Worm (Caenorhabditis elegans) whole organism, L3 larva: ENCODE measurements around the gene H03A11.13.

Experiments
- R02D3.7 ChIP-seq: fragments of 150-350 bp; optimal IDR thresholded peaks from 2 replicates; lab custom pipeline; 2014; ENCODE audit warnings: missing biosample characterization, missing genetic modification characterization
- ZK546.5 ChIP-seq: sonication (generic microtip); optimal IDR thresholded peaks from 2 replicates; lab custom pipeline; 2017; ENCODE audit warnings: missing biosample characterization, missing genetic modification characterization
- aly-2 ChIP-seq: fragments of 150-350 bp; optimal IDR thresholded peaks from 2 replicates; lab custom pipeline; 2014; ENCODE audit warnings: missing biosample characterization, missing genetic modification characterization
- ama-1 ChIP-seq: fragments of 150-350 bp; optimal IDR thresholded peaks from 2 replicates; lab custom pipeline; 2018
- ceh-16 ChIP-seq: sonication (generic microtip); optimal IDR thresholded peaks from 2 replicates; lab custom pipeline; 2017; ENCODE audit warnings: missing biosample characterization, missing genetic modification characterization
- ceh-28 ChIP-seq: fragments of 150-350 bp; optimal IDR thresholded peaks from 2 replicates; lab custom pipeline; 2014; ENCODE audit warnings: missing biosample characterization, missing genetic modification reagents, missing genetic modification characterization
- ceh-82 ChIP-seq: fragments of 150-350 bp; optimal IDR thresholded peaks from 2 replicates; lab custom pipeline; 2014; ENCODE audit warnings: missing biosample characterization, missing genetic modification characterization
- ceh-9 ChIP-seq: sonication (generic microtip); optimal IDR thresholded peaks from 2 replicates; lab custom pipeline; 2018; ENCODE audit warnings: missing biosample characterization, missing genetic modification characterization
- daf-12 ChIP-seq: fragments of 150-350 bp; optimal IDR thresholded peaks from 2 replicates; lab custom pipeline; 2014; ENCODE audit warnings: missing biosample characterization, missing genetic modification reagents, missing genetic modification characterization
- egl-27 ChIP-seq: sonication (generic microtip); optimal IDR thresholded peaks from 4 replicates; lab custom pipeline; 2017; ENCODE audit warnings: missing biosample characterization, missing genetic modification reagents, missing genetic modification characterization
- egl-5 ChIP-seq: fragments of 150-350 bp; optimal IDR thresholded peaks from 2 replicates; lab custom pipeline; 2017; ENCODE audit warnings: missing biosample characterization, missing genetic modification reagents, missing genetic modification characterization, inconsistent platforms
- elt-1 ChIP-seq: fragments of 150-350 bp; optimal IDR thresholded peaks from 2 replicates; lab custom pipeline; 2014; ENCODE audit warnings: missing biosample characterization, missing genetic modification characterization
- elt-2 ChIP-seq: sonication (generic microtip); optimal IDR thresholded peaks from 2 replicates; lab custom pipeline; 2016; ENCODE audit warnings: missing genetic modification reagents, mild to moderate bottlenecking, missing genetic modification characterization, missing compliant biosample characterization
- elt-3 ChIP-seq, 3 experiments: fragments of 150-350 bp in 1 of 3; sonication (generic microtip) in 2 of 3; optimal IDR thresholded peaks; 2 replicates in 2 of 3; 4 replicates in 1 of 3; lab custom pipeline; 2014 to 2017; ENCODE audit warnings: missing biosample characterization in 3 of 3, missing genetic modification characterization in 3 of 3
- eor-1 ChIP-seq, 2 experiments: fragments of 150-350 bp; optimal IDR thresholded peaks; 2 replicates each; lab custom pipeline; 2014 to 2018; ENCODE audit warnings: missing biosample characterization in 2 of 2, missing genetic modification characterization in 2 of 2
- fkh-10 ChIP-seq: sonication (generic microtip); optimal IDR thresholded peaks from 2 replicates; lab custom pipeline; 2017; ENCODE audit warnings: missing biosample characterization, missing genetic modification reagents, missing genetic modification characterization
- fkh-2 ChIP-seq: fragments of 150-350 bp; optimal IDR thresholded peaks from 2 replicates; lab custom pipeline; 2014; ENCODE audit warnings: missing biosample characterization, missing genetic modification reagents, missing genetic modification characterization
- fos-1 ChIP-seq: fragments of 150-350 bp; optimal IDR thresholded peaks from 2 replicates; lab custom pipeline; 2014; ENCODE audit warnings: missing biosample characterization, missing genetic modification characterization
- hmg-11 ChIP-seq: sonication (generic microtip); optimal IDR thresholded peaks from 2 replicates; lab custom pipeline; 2016; ENCODE audit warnings: missing genetic modification characterization, missing compliant biosample characterization
- jun-1 ChIP-seq: fragments of 150-350 bp; optimal IDR thresholded peaks from 2 replicates; lab custom pipeline; 2014; ENCODE audit warnings: missing biosample characterization, missing genetic modification reagents, missing genetic modification characterization
- lin-15B ChIP-seq: fragments of 150-350 bp; optimal IDR thresholded peaks from 2 replicates; lab custom pipeline; 2014; ENCODE audit warnings: missing biosample characterization, missing genetic modification characterization
- lin-39 ChIP-seq: fragments of 150-350 bp; optimal IDR thresholded peaks from 2 replicates; lab custom pipeline; 2018; ENCODE audit warnings: missing biosample characterization, missing genetic modification reagents, missing genetic modification characterization
- lsy-12 ChIP-seq: sonication (generic microtip); optimal IDR thresholded peaks from 2 replicates; lab custom pipeline; 2016; ENCODE audit warnings: mild to moderate bottlenecking, missing genetic modification characterization, missing compliant biosample characterization
- mdl-1 ChIP-seq: fragments of 150-350 bp; optimal IDR thresholded peaks from 2 replicates; lab custom pipeline; 2014; ENCODE audit warnings: missing biosample characterization, missing genetic modification characterization
- mml-1 ChIP-seq: fragments of 150-350 bp; sonication (generic microtip); optimal IDR thresholded peaks from 3 replicates; lab custom pipeline; 2014; ENCODE audit warnings: missing biosample characterization, missing genetic modification characterization
- nfya-1 ChIP-seq: sonication (generic microtip); optimal IDR thresholded peaks from 2 replicates; lab custom pipeline; 2017; ENCODE audit warnings: missing genetic modification characterization, mild to moderate bottlenecking, missing compliant biosample characterization, antibody characterized with exemption, moderate library complexity; ENCODE audit not compliant: insufficient read depth
- nhr-11 ChIP-seq: fragments of 150-350 bp; optimal IDR thresholded peaks from 2 replicates; lab custom pipeline; 2014; ENCODE audit warnings: missing biosample characterization, missing genetic modification characterization
- nhr-12 ChIP-seq: fragments of 150-350 bp; optimal IDR thresholded peaks from 2 replicates; lab custom pipeline; 2014; ENCODE audit warnings: missing biosample characterization, missing genetic modification characterization
- nhr-237 ChIP-seq: fragments of 150-350 bp; optimal IDR thresholded peaks from 2 replicates; lab custom pipeline; 2014; ENCODE audit warnings: missing biosample characterization, missing genetic modification characterization
- nhr-25 ChIP-seq: sonication (generic microtip); optimal IDR thresholded peaks from 2 replicates; lab custom pipeline; 2017; ENCODE audit warnings: missing biosample characterization, missing genetic modification characterization
- nhr-28 ChIP-seq: fragments of 150-350 bp; optimal IDR thresholded peaks from 2 replicates; lab custom pipeline; 2014; ENCODE audit warnings: missing biosample characterization, missing genetic modification characterization
- nhr-43 ChIP-seq: sonication (generic microtip); optimal IDR thresholded peaks from 2 replicates; lab custom pipeline; 2016; ENCODE audit warnings: mild to moderate bottlenecking, missing genetic modification characterization, missing compliant biosample characterization; ENCODE audit not compliant: poor library complexity, severe bottlenecking
- nhr-67 ChIP-seq: fragments of 150-350 bp; optimal IDR thresholded peaks from 2 replicates; lab custom pipeline; 2014; ENCODE audit warnings: missing biosample characterization, missing genetic modification characterization
- nhr-76 ChIP-seq: fragments of 150-350 bp; sonication (generic microtip); optimal IDR thresholded peaks from 5 replicates; lab custom pipeline; 2014; ENCODE audit warnings: missing biosample characterization, missing genetic modification characterization
- nhr-77 ChIP-seq: fragments of 150-350 bp; optimal IDR thresholded peaks from 2 replicates; lab custom pipeline; 2014; ENCODE audit warnings: missing biosample characterization, missing genetic modification characterization
- pha-4 ChIP-seq: fragments of 150-350 bp; optimal IDR thresholded peaks from 2 replicates; lab custom pipeline; 2014; ENCODE audit warnings: missing biosample characterization, missing genetic modification reagents, missing genetic modification characterization
- pqm-1 ChIP-seq: fragments of 150-350 bp; optimal IDR thresholded peaks from 2 replicates; lab custom pipeline; 2017; ENCODE audit warnings: missing biosample characterization, missing genetic modification characterization, inconsistent platforms
- sea-2 ChIP-seq: fragments of 150-350 bp; sonication (generic microtip); optimal IDR thresholded peaks from 4 replicates; lab custom pipeline; 2014; ENCODE audit warnings: missing biosample characterization, missing genetic modification reagents, missing genetic modification characterization
- skn-1 ChIP-seq: fragments of 150-350 bp; optimal IDR thresholded peaks from 2 replicates; lab custom pipeline; 2014; ENCODE audit warnings: missing biosample characterization, missing genetic modification characterization
- snpc-4 ChIP-seq: fragments of 150-350 bp; optimal IDR thresholded peaks from 2 replicates; lab custom pipeline; 2014; ENCODE audit warnings: missing biosample characterization, missing genetic modification characterization
- tbx-2 ChIP-seq: sonication (generic microtip); optimal IDR thresholded peaks from 2 replicates; lab custom pipeline; 2016; ENCODE audit warnings: mild to moderate bottlenecking, missing genetic modification characterization, missing compliant biosample characterization
- unc-39 ChIP-seq: sonication (generic microtip); optimal IDR thresholded peaks from 4 replicates; lab custom pipeline; 2017; ENCODE audit warnings: missing biosample characterization, missing genetic modification characterization
- unc-62 ChIP-seq: fragments of 150-350 bp; sonication (generic microtip); optimal IDR thresholded peaks from 4 replicates; lab custom pipeline; 2014; ENCODE audit warnings: missing biosample characterization, missing genetic modification reagents, missing genetic modification characterization
- zag-1 ChIP-seq: fragments of 150-350 bp; optimal IDR thresholded peaks from 2 replicates; lab custom pipeline; 2014; ENCODE audit warnings: missing biosample characterization, missing genetic modification characterization
- ztf-11 ChIP-seq: fragments of 150-350 bp; optimal IDR thresholded peaks from 2 replicates; lab custom pipeline; 2014; ENCODE audit warnings: missing biosample characterization, missing genetic modification characterization
- ztf-4 ChIP-seq: fragments of 150-350 bp; optimal IDR thresholded peaks from 2 replicates; lab custom pipeline; 2014; ENCODE audit warnings: missing biosample characterization, missing genetic modification characterization

Gene H03A11.13

ce11 chrX:15188986-15189675 lies 23.9 kb downstream of the H03A11.13 start:
- TF ChIP-seq elt-1 (tag; lab: Kevin White, UChicago) (peak; percentile 37), hmg-11 (tag; lab: Kevin White, UChicago) (peak; percentile 64), ceh-28 (tag; lab: Kevin White, UChicago) (peak; percentile 4), fos-1 (tag; lab: Kevin White, UChicago) (no peak), ztf-11 (tag; lab: Kevin White, UChicago) (no peak), egl-5 (tag; lab: Kevin White, UChicago) (peak; percentile 73), ceh-9 (tag; lab: Kevin White, UChicago) (peak; percentile 66), jun-1 (no peak), lin-39 (peak; percentile 92), fkh-10 (peak; percentile 63), snpc-4 (peak; percentile 69), nhr-77 (tag; lab: Kevin White, UChicago) (no peak), pha-4 (tag; lab: Kevin White, UChicago) (peak; percentile 16), unc-62 (peak; percentile 72), nfya-1 (tag; lab: Kevin White, UChicago) (peak; percentile 85), tbx-2 (tag; lab: Kevin White, UChicago) (peak; percentile 66), lin-15B (peak; percentile 14)
- TF ChIP-seq, all 47 proteins: peak for 13

ce11 chrX:15188510-15188909 lies 24.5 kb downstream of the H03A11.13 start:
- TF ChIP-seq elt-2 (tag; lab: Kevin White, UChicago): no peak
- TF ChIP-seq skn-1 (tag; lab: Kevin White, UChicago): peak; percentile 16

- TF ChIP-seq nhr-77 (tag; lab: Kevin White, UChicago) (peak; percentile 56), fos-1 (tag; lab: Kevin White, UChicago) (no peak), fkh-10 (peak; percentile 33), ZK546.5 (tag; lab: Kevin White, UChicago) (no peak), ztf-11 (tag; lab: Kevin White, UChicago) (no peak), ceh-16 (tag; lab: Kevin White, UChicago) (no peak), egl-27 (tag; lab: Kevin White, UChicago) (peak; percentile 31), skn-1 (tag; lab: Kevin White, UChicago) (peak; percentile 80), aly-2 (tag; lab: Kevin White, UChicago) (no peak), nhr-237 (tag; lab: Kevin White, UChicago) (no peak), hmg-11 (tag; lab: Kevin White, UChicago) (peak; percentile 95), lsy-12 (tag; lab: Kevin White, UChicago) (peak; percentile 87), elt-3 (tag; optimal IDR thresholded peaks at IDR 0.05; lab: Kevin White, UChicago) (peak in 1 of 3 experiments; percentile 11), pha-4 (tag; lab: Kevin White, UChicago) (peak; percentile 86), nhr-76 (tag; lab: Kevin White, UChicago) (no peak), nfya-1 (tag; lab: Kevin White, UChicago) (peak; percentile 78), elt-2 (tag; lab: Kevin White, UChicago) (peak; percentile 76), pqm-1 (tag; lab: Kevin White, UChicago) (peak; percentile 32), unc-62 (no peak), mdl-1 (tag; lab: Kevin White, UChicago) (no peak), tbx-2 (tag; lab: Kevin White, UChicago) (peak; percentile 84), nhr-67 (no peak), nhr-28 (tag; lab: Kevin White, UChicago) (no peak), ceh-28 (tag; lab: Kevin White, UChicago) (peak; percentile 64), lin-15B (peak; percentile 47), jun-1 (peak; percentile 91), nhr-12 (no peak), ceh-9 (tag; lab: Kevin White, UChicago) (no peak), ama-1 (lab: Kevin White, UChicago) (no peak), elt-1 (tag; lab: Kevin White, UChicago) (no peak), nhr-11 (tag; lab: Kevin White, UChicago) (no peak), ztf-4 (tag; lab: Kevin White, UChicago) (no peak), ceh-82 (tag; lab: Kevin White, UChicago) (peak; percentile 44), eor-1 (tag; optimal IDR thresholded peaks at IDR 0.05; lab: Kevin White, UChicago) (no peak), fkh-2 (tag; lab: Kevin White, UChicago) (no peak), nhr-43 (tag; lab: Kevin White, UChicago) (peak; percentile 94), nhr-25 (tag; lab: Kevin White, UChicago) (peak; percentile 97), lin-39 (peak; percentile 75), zag-1 (no peak), mml-1 (tag; lab: Kevin White, UChicago) (no peak), snpc-4 (peak; percentile 94), unc-39 (no peak), sea-2 (GFP tag; lab: Kevin White, UChicago) (no peak), daf-12 (tag; lab: Kevin White, UChicago) (no peak), R02D3.7 (peak; percentile 52), egl-5 (tag; lab: Kevin White, UChicago) (peak; percentile 88)
These were observed 31.6 kb downstream of the H03A11.13 start, which contains the start of gene pkhm-2 for ce11 chrX:15181454-15181853. Gene pkhm-2 (minus strand): TSS chrX:15181465.
